Fruit fly (Drosophila melanogaster) whole organism, wandering third instar larva: ENCODE results near the gene hb.
A peak's percentile ranks its signal among the peaks of the same experiment; 100 is the strongest.

ENCODE experiments used
- Abd-B ChIP-seq: fragments of >200 bp; optimal IDR thresholded peaks from 2 replicates; lab custom pipeline; 2017; ENCODE audit warnings: missing biosample characterization, missing genetic modification characterization
- CG32264 ChIP-seq: fragments of 200-800 bp; sonication (Bioruptor generic); optimal IDR thresholded peaks from 2 replicates; lab custom pipeline; 2016; ENCODE audit warnings: missing biosample characterization, missing genetic modification characterization
- CG9705 ChIP-seq: fragments of 200-800 bp; sonication (Bioruptor generic); optimal IDR thresholded peaks from 2 replicates; lab custom pipeline; 2018; ENCODE audit warnings: missing biosample characterization, mild to moderate bottlenecking, missing genetic modification characterization
- CrebA ChIP-seq: fragments of 200-800 bp; sonication (Bioruptor generic); optimal IDR thresholded peaks from 2 replicates; lab custom pipeline; 2016; ENCODE audit warnings: missing biosample characterization, mild to moderate bottlenecking, missing genetic modification characterization, borderline replicate concordance
- Dfd ChIP-seq: fragments of >200 bp; optimal IDR thresholded peaks from 2 replicates; lab custom pipeline; 2017; ENCODE audit warnings: missing biosample characterization, missing genetic modification characterization
- Dif ChIP-seq: fragments of 200-275, 200-300 bp; sonication (Bioruptor generic); optimal IDR thresholded peaks from 2 replicates; lab custom pipeline; 2018; ENCODE audit warnings: missing biosample characterization, missing genetic modification characterization; ENCODE audit not compliant: partially characterized antibody
- GATAd ChIP-seq: sonication (Bioruptor generic); optimal IDR thresholded peaks from 2 replicates; lab custom pipeline; 2016; ENCODE audit warnings: missing biosample characterization, missing genetic modification characterization
- HLH106 ChIP-seq: fragments of 200-800 bp; optimal IDR thresholded peaks from 3 replicates; lab custom pipeline; 2019; ENCODE audit warnings: missing biosample characterization, mild to moderate bottlenecking, missing genetic modification characterization, moderate library complexity
- Hnf4 ChIP-seq: fragments of 200-800 bp; sonication (Bioruptor generic); optimal IDR thresholded peaks from 2 replicates; lab custom pipeline; 2016; ENCODE audit warnings: missing biosample characterization, mild to moderate bottlenecking, missing genetic modification characterization
- Hr78 ChIP-seq: fragments of >200 bp; optimal IDR thresholded peaks from 2 replicates; lab custom pipeline; 2017; ENCODE audit warnings: missing biosample characterization, missing genetic modification characterization
- Hr83 ChIP-seq: fragments of 200-300 bp; sonication (Bioruptor generic); optimal IDR thresholded peaks from 2 replicates; lab custom pipeline; 2016; ENCODE audit warnings: missing biosample characterization, mild to moderate bottlenecking, missing genetic modification characterization, moderate library complexity; ENCODE audit not compliant: poor library complexity, severe bottlenecking
- Jra ChIP-seq: sonication (Bioruptor generic); optimal IDR thresholded peaks from 2 replicates; lab custom pipeline; 2016; ENCODE audit warnings: missing biosample characterization, missing genetic modification characterization
- Mio ChIP-seq: sonication (Bioruptor generic); optimal IDR thresholded peaks from 2 replicates; lab custom pipeline; 2016; ENCODE audit warnings: missing biosample characterization, missing genetic modification characterization
- Myc ChIP-seq: fragments of >200 bp; optimal IDR thresholded peaks from 2 replicates; lab custom pipeline; 2017
- N ChIP-seq: fragments of >200 bp; optimal IDR thresholded peaks from 2 replicates; lab custom pipeline; 2018; ENCODE audit warnings: missing biosample characterization, missing external identifiers, missing genetic modification characterization
- OdsH ChIP-seq: fragments of 200-800 bp; sonication (Bioruptor generic); optimal IDR thresholded peaks from 2 replicates; lab custom pipeline; 2016; ENCODE audit warnings: missing biosample characterization, mild to moderate bottlenecking, missing genetic modification characterization
- Rel ChIP-seq, 2 experiments: fragments of 200-800 bp; sonication (Bioruptor generic) in 1 of 2; optimal IDR thresholded peaks; 2 replicates in 1 of 2; 3 replicates in 1 of 2; lab custom pipeline; 2016 to 2019; ENCODE audit warnings: mild to moderate bottlenecking in 2 of 2, missing biosample characterization in 2 of 2, missing genetic modification characterization in 2 of 2, moderate library complexity in 1 of 2
- Sp1 ChIP-seq: fragments of 200-800 bp; sonication (Bioruptor generic); optimal IDR thresholded peaks from 3 replicates; lab custom pipeline; 2019; ENCODE audit warnings: missing biosample characterization, mild to moderate bottlenecking, missing genetic modification characterization, moderate library complexity
- Vsx2 ChIP-seq: fragments of 200-300, 225-300 bp; sonication (Bioruptor generic); optimal IDR thresholded peaks from 2 replicates; lab custom pipeline; 2018; ENCODE audit warnings: missing biosample characterization, missing genetic modification characterization; ENCODE audit not compliant: partially characterized antibody
- br ChIP-seq: fragments of 200-800 bp; sonication (Bioruptor generic); optimal IDR thresholded peaks from 2 replicates; lab custom pipeline; 2016; ENCODE audit warnings: missing biosample characterization, missing genetic modification characterization
- brk ChIP-seq: fragments of 200-800 bp; sonication (Bioruptor generic); optimal IDR thresholded peaks from 2 replicates; lab custom pipeline; 2016; ENCODE audit warnings: missing biosample characterization, mild to moderate bottlenecking, missing genetic modification characterization
- dl ChIP-seq, 2 experiments: fragments of 175-275, 200-275 bp in 1 of 2; fragments of 200-275 bp in 1 of 2; sonication (Bioruptor generic); optimal IDR thresholded peaks; lab custom pipeline; 2018; ENCODE audit warnings: mild to moderate bottlenecking in 2 of 2, missing biosample characterization in 2 of 2, missing genetic modification characterization in 2 of 2, moderate library complexity in 2 of 2; ENCODE audit not compliant: partially characterized antibody in 2 of 2, insufficient read depth in 1 of 2
- dmrt93B ChIP-seq: fragments of 200-800 bp; sonication (Bioruptor generic); optimal IDR thresholded peaks from 2 replicates; lab custom pipeline; 2018; ENCODE audit warnings: missing biosample characterization, mild to moderate bottlenecking, missing genetic modification characterization
- dsf ChIP-seq: sonication (Bioruptor generic); optimal IDR thresholded peaks from 2 replicates; lab custom pipeline; 2016; ENCODE audit warnings: missing biosample characterization, missing genetic modification characterization, borderline replicate concordance
- ey ChIP-seq: fragments of 200-800 bp; sonication (Bioruptor generic); optimal IDR thresholded peaks from 2 replicates; lab custom pipeline; 2016; ENCODE audit warnings: missing biosample characterization, missing genetic modification characterization
- foxo ChIP-seq, 2 experiments: fragments of 200-800 bp; sonication (Bioruptor generic); optimal IDR thresholded peaks; 2 replicates in 1 of 2; 3 replicates in 1 of 2; lab custom pipeline; 2016 to 2017; ENCODE audit warnings: missing biosample characterization in 2 of 2, missing genetic modification characterization in 2 of 2
- fru ChIP-seq: fragments of 200-800 bp; sonication (Bioruptor generic); optimal IDR thresholded peaks from 3 replicates; lab custom pipeline; 2016; ENCODE audit warnings: missing biosample characterization, mild to moderate bottlenecking, missing genetic modification characterization
- h ChIP-seq: fragments of 200-800 bp; sonication (Bioruptor generic); optimal IDR thresholded peaks from 3 replicates; lab custom pipeline; 2016; ENCODE audit warnings: missing biosample characterization, mild to moderate bottlenecking, missing genetic modification characterization
- jim ChIP-seq: fragments of 175-275, 200-325 bp; sonication (Bioruptor generic); optimal IDR thresholded peaks from 2 replicates; lab custom pipeline; 2016; ENCODE audit warnings: missing biosample characterization, mild to moderate bottlenecking, missing genetic modification characterization
- lola ChIP-seq: fragments of >200 bp; optimal IDR thresholded peaks from 2 replicates; lab custom pipeline; 2017; ENCODE audit warnings: missing biosample characterization, missing genetic modification characterization
- pan ChIP-seq: fragments of >200 bp; optimal IDR thresholded peaks from 2 replicates; lab custom pipeline; 2017
- psq ChIP-seq: fragments of 200-800 bp; sonication (Bioruptor generic); optimal IDR thresholded peaks from 3 replicates; lab custom pipeline; 2017; ENCODE audit warnings: missing biosample characterization, mild to moderate bottlenecking, missing genetic modification characterization, moderate library complexity
- rgr ChIP-seq: fragments of 200-800 bp; sonication (Bioruptor generic); optimal IDR thresholded peaks from 3 replicates; lab custom pipeline; 2016; ENCODE audit warnings: missing biosample characterization, mild to moderate bottlenecking, missing genetic modification characterization
- sage ChIP-seq: fragments of 200-800 bp; sonication (Bioruptor generic); optimal IDR thresholded peaks from 2 replicates; lab custom pipeline; 2016; ENCODE audit warnings: missing biosample characterization, mild to moderate bottlenecking, missing genetic modification characterization
- sv ChIP-seq: fragments of 200-800 bp; sonication (Bioruptor generic); optimal IDR thresholded peaks from 3 replicates; lab custom pipeline; 2016; ENCODE audit warnings: missing biosample characterization, missing genetic modification characterization
- tai ChIP-seq: sonication (Bioruptor generic); optimal IDR thresholded peaks from 2 replicates; lab custom pipeline; 2016; ENCODE audit warnings: missing biosample characterization, missing genetic modification characterization
- usp ChIP-seq: fragments of >200 bp; optimal IDR thresholded peaks from 2 replicates; lab custom pipeline; 2017; ENCODE audit warnings: missing biosample characterization, missing genetic modification characterization
- woc ChIP-seq: sonication (Bioruptor generic); optimal IDR thresholded peaks from 2 replicates; lab custom pipeline; 2016; ENCODE audit warnings: missing biosample characterization, mild to moderate bottlenecking, missing genetic modification characterization

Gene hb

DNA sequence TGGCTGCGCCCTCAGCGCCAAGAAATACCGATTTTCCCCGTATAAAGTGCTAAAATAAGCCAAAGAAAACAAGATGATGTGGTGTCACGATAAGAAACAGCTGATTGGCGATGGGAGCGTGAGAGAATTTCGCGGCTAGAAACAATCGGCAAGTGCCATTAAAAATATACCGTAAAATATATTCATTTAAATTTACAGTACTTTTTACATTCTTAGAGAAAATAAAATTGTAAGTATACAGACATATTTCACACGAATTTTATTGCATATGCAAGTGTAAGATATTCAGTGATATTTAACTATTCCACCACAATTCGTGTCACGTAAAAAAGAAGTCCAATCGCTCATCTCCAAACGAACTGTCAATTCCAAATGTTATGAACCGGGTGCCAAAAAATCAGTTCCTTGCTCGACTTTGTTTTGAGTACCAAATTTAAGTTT is 21.0 kb downstream of the hb start, which contains the start of the genes Unc50, CG11755 and CG8043:
Gene Unc50, minus strand, starts transcription at position 54 of the 441 bp plus-strand sequence.
Gene CG11755, plus strand, starts transcription at position 356 of the 441 bp plus-strand sequence.
Gene CG8043, plus strand, starts transcription at position 356 of the 441 bp plus-strand sequence.
- TF ChIP-seq brk (GFP tag; lab: Kevin White, UChicago) (no peak), OdsH (peak; percentile 79), pan (lab: Kevin White, UChicago) (no peak), Myc (peak; percentile 24), ey (GFP tag; lab: Kevin White, UChicago) (peak; percentile 74), woc (GFP tag; lab: Kevin White, UChicago) (peak; percentile 95), dmrt93B (GFP tag; lab: Kevin White, UChicago) (peak; percentile 74), Hnf4 (GFP tag; lab: Kevin White, UChicago) (no peak), psq (GFP tag; lab: Kevin White, UChicago) (peak; percentile 70), Vsx2 (no peak), Mio (GFP tag; lab: Kevin White, UChicago) (no peak), Hr83 (GFP tag; lab: Kevin White, UChicago) (peak; percentile 47), h (GFP tag; lab: Kevin White, UChicago) (peak; percentile 86), HLH106 (peak; percentile 85), sv (peak; percentile 72), Abd-B (GFP tag; lab: Kevin White, UChicago) (no peak), usp (GFP tag; lab: Kevin White, UChicago) (no peak), CrebA (GFP tag; lab: Kevin White, UChicago) (no peak), Rel (GFP tag; optimal IDR thresholded peaks at IDR 0.05; lab: Kevin White, UChicago) (no peak), Rel (tag; optimal IDR thresholded peaks at IDR 0.05; lab: Kevin White, UChicago) (peak; percentile 48), Hr78 (GFP tag; lab: Kevin White, UChicago) (no peak), N (GFP tag; lab: Kevin White, UChicago) (no peak), tai (GFP tag; lab: Kevin White, UChicago) (no peak), Sp1 (GFP tag; lab: Kevin White, UChicago) (peak; percentile 74), fru (GFP tag; lab: Kevin White, UChicago) (peak; percentile 82), foxo (GFP tag; optimal IDR thresholded peaks at IDR 0.05; lab: Kevin White, UChicago) (peak in 1 of 2 experiments; percentile 83), jim (no peak), br (GFP tag; lab: Kevin White, UChicago) (peak; percentile 76), GATAd (GFP tag; lab: Kevin White, UChicago) (no peak), lola (GFP tag; lab: Kevin White, UChicago) (no peak), CG32264 (GFP tag; lab: Kevin White, UChicago) (peak; percentile 49), Dif (GFP tag; lab: Kevin White, UChicago) (no peak), dsf (GFP tag; lab: Kevin White, UChicago) (peak; percentile 79), rgr (GFP tag; lab: Kevin White, UChicago) (peak; percentile 82), CG9705 (GFP tag; lab: Kevin White, UChicago) (peak; percentile 80), Jra (GFP tag; lab: Kevin White, UChicago) (no peak), dl (GFP tag; optimal IDR thresholded peaks at IDR 0.05; lab: Kevin White, UChicago; ENCODE audit: insufficient read depth in 1 of 2, partially characterized antibody in 2 of 2) (no peak), sage (peak; percentile 73), Dfd (GFP tag; lab: Kevin White, UChicago) (no peak)

- no peak for TF ChIP-seq tai (GFP tag; lab: Kevin White, UChicago)
- no peak for TF ChIP-seq CG32264 (GFP tag; lab: Kevin White, UChicago)
- no peak for TF ChIP-seq CrebA (GFP tag; lab: Kevin White, UChicago)
- no peak for TF ChIP-seq CG9705 (GFP tag; lab: Kevin White, UChicago)
- no peak for TF ChIP-seq br (GFP tag; lab: Kevin White, UChicago)
- no peak for TF ChIP-seq Dfd (GFP tag; lab: Kevin White, UChicago)
- no peak for TF ChIP-seq Vsx2
- TF ChIP-seq dsf (GFP tag; lab: Kevin White, UChicago), result no peak
- no peak for TF ChIP-seq ey (GFP tag; lab: Kevin White, UChicago)
- peak; percentile 22 for TF ChIP-seq h (GFP tag; lab: Kevin White, UChicago)
- TF ChIP-seq sv, result no peak
- TF ChIP-seq rgr (GFP tag; lab: Kevin White, UChicago), result no peak
- no peak for TF ChIP-seq Rel (GFP tag; optimal IDR thresholded peaks at IDR 0.05; lab: Kevin White, UChicago)
- TF ChIP-seq Rel (tag; optimal IDR thresholded peaks at IDR 0.05; lab: Kevin White, UChicago), result peak; percentile 0
- no peak for TF ChIP-seq dmrt93B (GFP tag; lab: Kevin White, UChicago)
- TF ChIP-seq brk (GFP tag; lab: Kevin White, UChicago), result no peak
- peak; percentile 43 for TF ChIP-seq Sp1 (GFP tag; lab: Kevin White, UChicago)
- no peak for TF ChIP-seq N (GFP tag; lab: Kevin White, UChicago)
- no peak for TF ChIP-seq Jra (GFP tag; lab: Kevin White, UChicago)
- peak; percentile 28 for TF ChIP-seq fru (GFP tag; lab: Kevin White, UChicago)
- TF ChIP-seq foxo (GFP tag; optimal IDR thresholded peaks at IDR 0.05; lab: Kevin White, UChicago), result peak in 1 of 2 experiments; percentile 45
- TF ChIP-seq dl (GFP tag; optimal IDR thresholded peaks at IDR 0.05; lab: Kevin White, UChicago; ENCODE audit: insufficient read depth in 1 of 2, partially characterized antibody in 2 of 2), result no peak
- TF ChIP-seq OdsH, result peak; percentile 31
- TF ChIP-seq Mio (GFP tag; lab: Kevin White, UChicago), result no peak
- TF ChIP-seq pan (lab: Kevin White, UChicago), result no peak
- peak; percentile 15 for TF ChIP-seq psq (GFP tag; lab: Kevin White, UChicago)
- TF ChIP-seq lola (GFP tag; lab: Kevin White, UChicago), result no peak
- no peak for TF ChIP-seq Hr83 (GFP tag; lab: Kevin White, UChicago)
- no peak for TF ChIP-seq GATAd (GFP tag; lab: Kevin White, UChicago)
- TF ChIP-seq sage, result peak; percentile 37
- no peak for TF ChIP-seq usp (GFP tag; lab: Kevin White, UChicago)
- TF ChIP-seq Dif (GFP tag; lab: Kevin White, UChicago), result no peak
- TF ChIP-seq Hnf4 (GFP tag; lab: Kevin White, UChicago), result peak; percentile 26
- TF ChIP-seq jim, result no peak
- TF ChIP-seq Abd-B (GFP tag; lab: Kevin White, UChicago), result no peak
- TF ChIP-seq HLH106, result peak; percentile 50
- no peak for TF ChIP-seq Myc
- TF ChIP-seq woc (GFP tag; lab: Kevin White, UChicago), result peak; percentile 15
- no peak for TF ChIP-seq Hr78 (GFP tag; lab: Kevin White, UChicago)
These were observed 23.8 kb downstream of the hb start, which contains the start of gene mRpL19 for dm6 chr3R:8673803-8674234. Gene mRpL19 (plus strand): TSS chr3R:8674109.
